Worm (Caenorhabditis elegans) whole organism, L4 larva: Measurements from ENCODE around the gene C24D10.2.

Experiments used
- D1046.2 ChIP-seq: fragments of 200-800 bp; sonication (Bioruptor generic); IDR thresholded peaks from 2 replicates; pipeline ENCODE4 v1.3.6; 2022; ENCODE audit warnings: missing genetic modification characterization, missing compliant biosample characterization
- F10B5.3 ChIP-seq: sonication (generic microtip); optimal IDR thresholded peaks from 2 replicates; lab custom pipeline; 2016; ENCODE audit warnings: mild to moderate bottlenecking, missing genetic modification characterization, missing compliant biosample characterization
- F26F4.8 ChIP-seq: fragments of 200-800 bp; sonication (Bioruptor generic); conservative IDR thresholded peaks from 2 replicates; pipeline ENCODE4 v1.3.6; 2022; ENCODE audit warnings: missing genetic modification characterization, missing compliant biosample characterization
- F37D6.2 ChIP-seq: sonication (generic microtip); optimal IDR thresholded peaks from 2 replicates; lab custom pipeline; 2016; ENCODE audit warnings: mild to moderate bottlenecking, missing genetic modification characterization, missing compliant biosample characterization
- F44E2.7 ChIP-seq: fragments of 200-800 bp; sonication (Bioruptor generic); IDR thresholded peaks from 2 replicates; pipeline ENCODE4 v2.1.2; 2022; ENCODE audit warnings: missing genetic modification characterization, missing compliant biosample characterization
- F49E8.2 ChIP-seq: sonication (generic microtip); optimal IDR thresholded peaks from 2 replicates; lab custom pipeline; 2016; ENCODE audit warnings: missing compliant biosample characterization, mild to moderate bottlenecking, missing genetic modification characterization, borderline replicate concordance
- T26A8.4 ChIP-seq: fragments of 200-800 bp; sonication (Bioruptor generic); IDR thresholded peaks from 2 replicates; pipeline ENCODE4 v1.3.6; 2022; ENCODE audit warnings: missing genetic modification characterization, missing compliant biosample characterization
- Y48G9A.11 ChIP-seq: fragments of 200-800 bp; sonication (Bioruptor generic); IDR thresholded peaks from 2 replicates; pipeline ENCODE4 v1.3.6; 2022; ENCODE audit warnings: missing genetic modification reagents, missing genetic modification characterization, missing compliant biosample characterization
- ZK337.2 ChIP-seq: fragments of 200-800 bp; sonication (Bioruptor generic); IDR thresholded peaks from 2 replicates; pipeline ENCODE4 v1.3.6; 2022; ENCODE audit warnings: missing genetic modification reagents, missing genetic modification characterization, missing compliant biosample characterization
- ZK546.5 ChIP-seq, 2 experiments: sonication (generic microtip); optimal IDR thresholded peaks; 2 replicates each; lab custom pipeline; 2017; ENCODE audit warnings: missing biosample characterization in 2 of 2, missing genetic modification characterization in 2 of 2
- aha-1 ChIP-seq: fragments of 150-350 bp; peaks from one replicate; lab custom pipeline; 2014; ENCODE audit warnings: missing biosample characterization, missing genetic modification characterization
- aly-2 ChIP-seq: sonication (generic microtip); optimal IDR thresholded peaks from 2 replicates; lab custom pipeline; 2018; ENCODE audit warnings: missing biosample characterization, missing genetic modification characterization
- arid-1 ChIP-seq: fragments of 200-800 bp; sonication (Bioruptor generic); conservative IDR thresholded peaks from 2 replicates; pipeline ENCODE4 v1.3.6; 2022; ENCODE audit warnings: missing genetic modification reagents, missing genetic modification characterization, missing compliant biosample characterization
- ceh-32 ChIP-seq: sonication (generic microtip); optimal IDR thresholded peaks from 2 replicates; lab custom pipeline; 2016; ENCODE audit warnings: mild to moderate bottlenecking, missing genetic modification characterization, missing compliant biosample characterization; ENCODE audit not compliant: poor library complexity
- ceh-82 ChIP-seq: sonication (generic microtip); optimal IDR thresholded peaks from 2 replicates; lab custom pipeline; 2017; ENCODE audit warnings: missing biosample characterization, missing genetic modification characterization
- ces-1 ChIP-seq: fragments of 150-350 bp; sonication (generic microtip); optimal IDR thresholded peaks from 4 replicates; lab custom pipeline; 2014; ENCODE audit warnings: missing biosample characterization, missing genetic modification reagents, missing genetic modification characterization
- ctbp-1 ChIP-seq: fragments of 200-800 bp; sonication (Bioruptor generic); IDR thresholded peaks from 2 replicates; pipeline ENCODE4 v1.3.6; 2022; ENCODE audit warnings: missing genetic modification reagents, missing genetic modification characterization, missing compliant biosample characterization
- dmd-6 ChIP-seq: fragments of 200-800 bp; sonication (Bioruptor generic); IDR thresholded peaks from 2 replicates; pipeline ENCODE4 v1.3.6; 2022; ENCODE audit warnings: missing genetic modification reagents, missing genetic modification characterization, missing compliant biosample characterization
- dmd-9 ChIP-seq: fragments of 200-800 bp; sonication (Bioruptor generic); IDR thresholded peaks from 2 replicates; pipeline ENCODE4 v1.3.6; 2022; ENCODE audit warnings: missing genetic modification reagents, missing genetic modification characterization, missing compliant biosample characterization
- dpl-1 ChIP-seq: fragments of 150-350 bp; optimal IDR thresholded peaks from 2 replicates; lab custom pipeline; 2014; ENCODE audit warnings: missing biosample characterization, missing genetic modification reagents, missing genetic modification characterization
- duxl-1 ChIP-seq: sonication (generic microtip); optimal IDR thresholded peaks from 2 replicates; lab custom pipeline; 2016; ENCODE audit warnings: mild to moderate bottlenecking, missing genetic modification characterization, moderate library complexity, missing compliant biosample characterization; ENCODE audit not compliant: poor library complexity
- egl-27 ChIP-seq: sonication (generic microtip); optimal IDR thresholded peaks from 3 replicates; lab custom pipeline; 2017; ENCODE audit warnings: missing biosample characterization, missing genetic modification reagents, missing genetic modification characterization
- fos-1 ChIP-seq: fragments of 150-350 bp; optimal IDR thresholded peaks from 2 replicates; lab custom pipeline; 2014; ENCODE audit warnings: missing biosample characterization, missing genetic modification characterization
- gei-8 ChIP-seq: fragments of 200-800 bp; sonication (Bioruptor generic); optimal IDR thresholded peaks from 2 replicates; lab custom pipeline; 2018; ENCODE audit warnings: mild to moderate bottlenecking, missing genetic modification characterization, missing compliant biosample characterization
- hif-1 ChIP-seq, 2 experiments: sonication (generic microtip); optimal IDR thresholded peaks; 2 replicates each; lab custom pipeline; 2016 to 2017; ENCODE audit warnings: missing compliant biosample characterization in 2 of 2, missing genetic modification characterization in 2 of 2, missing genetic modification reagents in 2 of 2, missing genotype in 2 of 2, mild to moderate bottlenecking in 1 of 2
- hlh-11 ChIP-seq: fragments of 200-800 bp; sonication (Bioruptor generic); optimal IDR thresholded peaks from 2 replicates; lab custom pipeline; 2018; ENCODE audit warnings: mild to moderate bottlenecking, missing genetic modification characterization, missing compliant biosample characterization
- lim-7 ChIP-seq: fragments of 200-800 bp; sonication (Bioruptor generic); IDR thresholded peaks from 2 replicates; pipeline ENCODE4 v1.3.6; 2022; ENCODE audit warnings: missing genetic modification characterization, missing compliant biosample characterization
- lin-13 ChIP-seq: fragments of 150-350 bp; optimal IDR thresholded peaks from 2 replicates; lab custom pipeline; 2014; ENCODE audit warnings: missing biosample characterization, missing genetic modification reagents, missing genetic modification characterization
- lin-29 ChIP-seq: fragments of 200-800 bp; sonication (Bioruptor generic); IDR thresholded peaks from 2 replicates; pipeline ENCODE4 v1.3.6; 2022; ENCODE audit warnings: missing genetic modification reagents, missing genetic modification characterization, missing compliant biosample characterization
- lin-38 ChIP-seq: fragments of 200-800 bp; sonication (Bioruptor generic); IDR thresholded peaks from 2 replicates; pipeline ENCODE4 v1.3.6; 2022; ENCODE audit warnings: missing genetic modification reagents, missing genetic modification characterization, missing compliant biosample characterization
- lin-39 ChIP-seq: fragments of 150-350 bp; optimal IDR thresholded peaks from 2 replicates; lab custom pipeline; 2014; ENCODE audit warnings: missing biosample characterization, missing genetic modification reagents, missing genetic modification characterization
- lsy-2 ChIP-seq, 2 experiments: fragments of 150-350 bp in 1 of 2; sonication (generic microtip) in 1 of 2; optimal IDR thresholded peaks; 2 replicates each; lab custom pipeline; 2014 to 2017; ENCODE audit warnings: missing biosample characterization in 2 of 2, missing genetic modification characterization in 2 of 2
- mdt-29 ChIP-seq: fragments of 200-800 bp; sonication (Bioruptor generic); IDR thresholded peaks from 2 replicates; pipeline ENCODE4 v1.3.6; 2022; ENCODE audit warnings: missing genetic modification reagents, missing genetic modification characterization, missing compliant biosample characterization
- mxl-3 ChIP-seq: fragments of 200-800 bp; sonication (Bioruptor generic); optimal IDR thresholded peaks from 2 replicates; lab custom pipeline; 2018; ENCODE audit warnings: mild to moderate bottlenecking, missing genetic modification characterization, missing compliant biosample characterization
- nhr-237 ChIP-seq: sonication (generic microtip); optimal IDR thresholded peaks from 2 replicates; lab custom pipeline; 2017; ENCODE audit warnings: missing biosample characterization, missing genetic modification characterization
- nhr-25 ChIP-seq: sonication (generic microtip); optimal IDR thresholded peaks from 2 replicates; lab custom pipeline; 2017; ENCODE audit warnings: missing genetic modification characterization, mild to moderate bottlenecking, missing compliant biosample characterization, antibody characterized with exemption, moderate library complexity, borderline replicate concordance; ENCODE audit not compliant: insufficient read depth
- nhr-28 ChIP-seq: fragments of 150-350 bp; optimal IDR thresholded peaks from 2 replicates; lab custom pipeline; 2014; ENCODE audit warnings: missing biosample characterization, missing genetic modification characterization
- nhr-41 ChIP-seq: fragments of 200-800 bp; sonication (Bioruptor generic); IDR thresholded peaks from 2 replicates; pipeline ENCODE4 v1.3.6; 2022; ENCODE audit warnings: missing genetic modification reagents, missing genetic modification characterization, missing compliant biosample characterization
- nhr-76 ChIP-seq: fragments of 150-350 bp; optimal IDR thresholded peaks from 2 replicates; lab custom pipeline; 2014; ENCODE audit warnings: missing biosample characterization, missing genetic modification characterization
- nhr-77 ChIP-seq: fragments of 150-350 bp; optimal IDR thresholded peaks from 2 replicates; lab custom pipeline; 2014; ENCODE audit warnings: missing biosample characterization, missing genetic modification characterization
- php-3 ChIP-seq: fragments of 200-800 bp; sonication (Bioruptor generic); IDR thresholded peaks from 2 replicates; pipeline ENCODE4 v1.3.6; 2022; ENCODE audit warnings: missing genetic modification reagents, missing genetic modification characterization, missing compliant biosample characterization
- rbr-2 ChIP-seq: sonication (generic microtip); optimal IDR thresholded peaks from 2 replicates; lab custom pipeline; 2016; ENCODE audit warnings: missing genotype, missing genetic modification characterization, missing compliant biosample characterization
- saeg-2 ChIP-seq: fragments of 200-800 bp; sonication (Bioruptor generic); IDR thresholded peaks from 2 replicates; pipeline ENCODE4 v1.3.6; 2022; ENCODE audit warnings: missing genetic modification reagents, missing genetic modification characterization, missing compliant biosample characterization
- sdz-12 ChIP-seq: fragments of 200-800 bp; sonication (Bioruptor generic); optimal IDR thresholded peaks from 2 replicates; lab custom pipeline; 2018; ENCODE audit warnings: mild to moderate bottlenecking, missing genetic modification characterization, missing compliant biosample characterization
- set-16 ChIP-seq: fragments of 200-800 bp; sonication (Bioruptor generic); IDR thresholded peaks from 2 replicates; pipeline ENCODE4 v1.3.6; 2022; ENCODE audit warnings: missing genetic modification reagents, missing genetic modification characterization, missing compliant biosample characterization
- snpc-4 ChIP-seq: fragments of 150-350 bp; optimal IDR thresholded peaks from 2 replicates; lab custom pipeline; 2014; ENCODE audit warnings: missing biosample characterization, missing genetic modification characterization
- spr-3 ChIP-seq: fragments of 200-800 bp; sonication (Bioruptor generic); optimal IDR thresholded peaks from 2 replicates; lab custom pipeline; 2018; ENCODE audit warnings: mild to moderate bottlenecking, missing genetic modification characterization, missing compliant biosample characterization
- tag-97 ChIP-seq: fragments of 200-800 bp; sonication (Bioruptor generic); IDR thresholded peaks from 2 replicates; pipeline ENCODE4 v1.3.6; 2022; ENCODE audit warnings: missing genetic modification characterization, missing compliant biosample characterization
- unc-39 ChIP-seq: sonication (generic microtip); optimal IDR thresholded peaks from 2 replicates; lab custom pipeline; 2017; ENCODE audit warnings: missing biosample characterization, missing genetic modification characterization
- vab-7 ChIP-seq: fragments of 200-800 bp; sonication (Bioruptor generic); IDR thresholded peaks from 2 replicates; pipeline ENCODE4 v1.3.6; 2022; ENCODE audit warnings: missing genetic modification reagents, missing genetic modification characterization, missing compliant biosample characterization
- zip-11 ChIP-seq: fragments of 200-800 bp; sonication (Bioruptor generic); IDR thresholded peaks from 2 replicates; pipeline ENCODE4 v1.3.6; 2022; ENCODE audit warnings: missing genetic modification characterization, missing compliant biosample characterization

The C24D10.2 gene

ce11 chrIV:5183755-5184166, 20.6 kb downstream of the C24D10.2 start, which contains the start of gene W03F8.4 (continued):
- TF ChIP-seq ceh-32 (tag; lab: Kevin White, UChicago), result no peak
- TF ChIP-seq unc-39, result no peak
- no peak for TF ChIP-seq sdz-12 (GFP tag; lab: Kevin White, UChicago)
- no peak; the same call in 1 of the 2 replicates for TF ChIP-seq lim-7 (GFP tag; lab: Robert Waterston, UW)
- peak; percentile 97 for TF ChIP-seq aha-1
- no peak for TF ChIP-seq set-16
- TF ChIP-seq mxl-3, result peak; percentile 55
- no peak for TF ChIP-seq zip-11 (GFP tag; lab: Robert Waterston, UW)
- peak; percentile 83 for TF ChIP-seq php-3
- TF ChIP-seq ctbp-1 (GFP tag; lab: Robert Waterston, UW), result peak; percentile 83
- peak; percentile 91 for TF ChIP-seq nhr-77
- peak; percentile 61 to 95 for TF ChIP-seq lsy-2 (tag; optimal IDR thresholded peaks at IDR 0.05; lab: Kevin White, UChicago)
- peak; percentile 92 for TF ChIP-seq lin-38
- TF ChIP-seq D1046.2 (GFP tag; lab: Robert Waterston, UW), result 0 out of 2 replicates have a peak, but pooled peaks have one; percentile 47
- no peak for TF ChIP-seq F44E2.7 (GFP tag; lab: Robert Waterston, UW)
- no peak for TF ChIP-seq nhr-41
- TF ChIP-seq lin-13 (GFP tag; lab: Kevin White, UChicago), result peak; percentile 85
- TF ChIP-seq nhr-76, result no peak
- TF ChIP-seq lin-39 (tag; lab: Kevin White, UChicago), result no peak
- peak; percentile 71; the same call in 1 of the 2 replicates for TF ChIP-seq ZK337.2
- TF ChIP-seq aly-2 (tag; lab: Kevin White, UChicago), result no peak
- no peak for TF ChIP-seq F26F4.8 (GFP tag; lab: Robert Waterston, UW)
- peak; percentile 90 for TF ChIP-seq duxl-1 (tag; lab: Kevin White, UChicago)
- TF ChIP-seq F37D6.2 (tag; lab: Kevin White, UChicago), result peak; percentile 83
- no peak for TF ChIP-seq egl-27 (tag; lab: Kevin White, UChicago)
- peak; percentile 92 for TF ChIP-seq hlh-11 (tag; lab: Kevin White, UChicago)
- peak; percentile 56; the same call in 1 of the 2 replicates for TF ChIP-seq mdt-29
- TF ChIP-seq ZK546.5 (tag; optimal IDR thresholded peaks at IDR 0.05; lab: Kevin White, UChicago), result no peak
- peak; percentile 29 to 72 for TF ChIP-seq hif-1 (tag; optimal IDR thresholded peaks at IDR 0.05; lab: Kevin White, UChicago)
- peak; percentile 73; the same call in 1 of the 2 replicates for TF ChIP-seq saeg-2 (GFP tag; lab: Robert Waterston, UW)
- no peak for TF ChIP-seq fos-1 (tag; lab: Kevin White, UChicago)
- TF ChIP-seq vab-7 (GFP tag; lab: Robert Waterston, UW), result 0 out of 2 replicates have a peak, but pooled peaks have one; percentile 11
- no peak for TF ChIP-seq tag-97
- TF ChIP-seq T26A8.4 (GFP tag; lab: Robert Waterston, UW), result peak; percentile 96
- peak; percentile 92 for TF ChIP-seq rbr-2 (tag; lab: Kevin White, UChicago)
- TF ChIP-seq nhr-237, result no peak
- TF ChIP-seq snpc-4 (tag; lab: Kevin White, UChicago), result peak; percentile 54
- peak; percentile 56 for TF ChIP-seq Y48G9A.11
- TF ChIP-seq dmd-6 (GFP tag; lab: Robert Waterston, UW), result peak; percentile 87
- peak; percentile 99 for TF ChIP-seq dpl-1 (GFP tag; lab: Kevin White, UChicago)
- TF ChIP-seq ceh-82 (tag; lab: Kevin White, UChicago), result no peak
- TF ChIP-seq spr-3 (GFP tag; lab: Kevin White, UChicago), result peak; percentile 65
- no peak for TF ChIP-seq ces-1 (GFP tag; lab: Kevin White, UChicago)
- TF ChIP-seq nhr-28 (tag; lab: Kevin White, UChicago), result peak; percentile 80
- peak; percentile 93 for TF ChIP-seq nhr-25 (tag; lab: Kevin White, UChicago)
- TF ChIP-seq lin-29 (GFP tag; lab: Robert Waterston, UW), result peak; percentile 88
- no peak for TF ChIP-seq dmd-9
- TF ChIP-seq F10B5.3, result peak; percentile 82
- peak; percentile 86; the same call in 1 of the 2 replicates for TF ChIP-seq arid-1
- no peak for TF ChIP-seq gei-8
- peak; percentile 81 for TF ChIP-seq F49E8.2 (tag; lab: Kevin White, UChicago)
